Worm (Caenorhabditis elegans) whole organism, young adult: Measurements from ENCODE around the gene ZK930.6.

Source experiments
- B0019.2 ChIP-seq: fragments of 200-800 bp; sonication (Bioruptor generic); conservative IDR thresholded peaks from 2 replicates; pipeline ENCODE4 v1.3.6; 2022; ENCODE audit warnings: missing genetic modification reagents, missing genetic modification characterization, missing compliant biosample characterization
- B0261.1 ChIP-seq: sonication (generic microtip); optimal IDR thresholded peaks from 2 replicates; lab custom pipeline; 2016; ENCODE audit warnings: mild to moderate bottlenecking, missing genetic modification characterization, moderate library complexity, missing compliant biosample characterization
- F10E7.11 ChIP-seq: sonication (generic microtip); optimal IDR thresholded peaks from 2 replicates; lab custom pipeline; 2017; ENCODE audit warnings: mild to moderate bottlenecking, missing genetic modification characterization, moderate library complexity, missing compliant biosample characterization
- F23B12.7 ChIP-seq: sonication (generic microtip); optimal IDR thresholded peaks from 2 replicates; lab custom pipeline; 2017; ENCODE audit warnings: missing genetic modification characterization, mild to moderate bottlenecking, missing compliant biosample characterization, antibody characterized with exemption, moderate library complexity; ENCODE audit not compliant: insufficient read depth
- F39B2.1 ChIP-seq: fragments of 200-800 bp; sonication (Bioruptor generic); IDR thresholded peaks from 2 replicates; pipeline ENCODE4 v1.3.6; 2022; ENCODE audit warnings: missing genetic modification reagents, missing genetic modification characterization, missing compliant biosample characterization
- akir-1 ChIP-seq: fragments of 200-800 bp; sonication (Bioruptor generic); optimal IDR thresholded peaks from 2 replicates; lab custom pipeline; 2018; ENCODE audit warnings: mild to moderate bottlenecking, missing genetic modification characterization, moderate library complexity, missing compliant biosample characterization
- atf-7 ChIP-seq: sonication (generic microtip); optimal IDR thresholded peaks from 2 replicates; lab custom pipeline; 2017; ENCODE audit warnings: mild to moderate bottlenecking, missing genetic modification characterization, missing compliant biosample characterization
- athp-1 ChIP-seq: sonication (generic microtip); optimal IDR thresholded peaks from 2 replicates; lab custom pipeline; 2017; ENCODE audit warnings: mild to moderate bottlenecking, missing genetic modification characterization, missing compliant biosample characterization
- bed-2 ChIP-seq: fragments of 200-800 bp; sonication (Bioruptor generic); IDR thresholded peaks from 2 replicates; pipeline ENCODE4 v1.3.6; 2022; ENCODE audit warnings: missing genetic modification reagents, missing genetic modification characterization, missing compliant biosample characterization
- dox-1 ChIP-seq: fragments of 200-800 bp; sonication (Bioruptor generic); IDR thresholded peaks from 2 replicates; pipeline ENCODE4 v1.3.6; 2022; ENCODE audit warnings: missing genetic modification reagents, missing genetic modification characterization, missing compliant biosample characterization
- dpff-1 ChIP-seq: sonication (generic microtip); optimal IDR thresholded peaks from 2 replicates; lab custom pipeline; 2017; ENCODE audit warnings: mild to moderate bottlenecking, missing genetic modification characterization, missing compliant biosample characterization
- ets-4 ChIP-seq: fragments of 200-800 bp; sonication (Bioruptor generic); optimal IDR thresholded peaks from 2 replicates; lab custom pipeline; 2018; ENCODE audit warnings: mild to moderate bottlenecking, missing genetic modification characterization, missing compliant biosample characterization
- fkh-3 ChIP-seq: sonication (generic microtip); optimal IDR thresholded peaks from 2 replicates; lab custom pipeline; 2016; ENCODE audit warnings: mild to moderate bottlenecking, missing genetic modification characterization, missing compliant biosample characterization
- him-1 ChIP-seq: sonication (generic microtip); optimal IDR thresholded peaks from 2 replicates; lab custom pipeline; 2016; ENCODE audit warnings: missing genotype, missing genetic modification reagents, missing genetic modification characterization, missing compliant biosample characterization
- hlh-26 ChIP-seq: fragments of 200-800 bp; sonication (Bioruptor generic); conservative IDR thresholded peaks from 2 replicates; pipeline ENCODE4 v1.3.6; 2022; ENCODE audit warnings: missing genetic modification reagents, missing genetic modification characterization, missing compliant biosample characterization
- hmg-1.2 ChIP-seq: fragments of 200-800 bp; sonication (Bioruptor generic); IDR thresholded peaks from 2 replicates; pipeline ENCODE4 v1.3.6; 2022; ENCODE audit warnings: missing genetic modification reagents, missing genetic modification characterization, missing compliant biosample characterization
- hrde-1 ChIP-seq: sonication (generic microtip); optimal IDR thresholded peaks from 2 replicates; lab custom pipeline; 2016; ENCODE audit warnings: missing genetic modification characterization, mild to moderate bottlenecking, missing compliant biosample characterization, moderate library complexity, missing genotype, missing genetic modification reagents, borderline replicate concordance
- let-526 ChIP-seq: fragments of 200-800 bp; sonication (Bioruptor generic); IDR thresholded peaks from 2 replicates; pipeline ENCODE4 v1.3.6; 2022; ENCODE audit warnings: missing genetic modification reagents, missing genetic modification characterization, missing compliant biosample characterization
- lin-26 ChIP-seq: fragments of 200-800 bp; sonication (Bioruptor generic); IDR thresholded peaks from 2 replicates; pipeline ENCODE4 v1.3.6; 2022; ENCODE audit warnings: missing genetic modification reagents, missing genetic modification characterization, missing compliant biosample characterization
- lin-35 ChIP-seq, 3 experiments: fragments of 150-350 bp in 2 of 3; sonication (generic microtip) in 1 of 3; optimal IDR thresholded peaks; 2 replicates each; lab custom pipeline; 2014 to 2018; ENCODE audit warnings: missing biosample characterization in 3 of 3, missing genetic modification characterization in 3 of 3, missing genetic modification reagents in 3 of 3
- lsy-27 ChIP-seq: sonication (generic microtip); optimal IDR thresholded peaks from 2 replicates; lab custom pipeline; 2017; ENCODE audit warnings: missing genetic modification characterization, mild to moderate bottlenecking, missing compliant biosample characterization, antibody characterized with exemption, missing genotype, borderline replicate concordance; ENCODE audit not compliant: insufficient read depth
- madf-6 ChIP-seq: fragments of 200-800 bp; sonication (Bioruptor generic); IDR thresholded peaks from 2 replicates; pipeline ENCODE4 v1.3.6; 2022; ENCODE audit warnings: missing genetic modification reagents, missing genetic modification characterization, missing compliant biosample characterization
- mes-4 ChIP-seq: sonication (generic microtip); optimal IDR thresholded peaks from 2 replicates; lab custom pipeline; 2016; ENCODE audit warnings: missing genotype, missing genetic modification characterization, missing compliant biosample characterization
- nfya-2 ChIP-seq: fragments of 200-800 bp; sonication (Bioruptor generic); IDR thresholded peaks from 2 replicates; pipeline ENCODE4 v1.3.6; 2022; ENCODE audit warnings: missing genetic modification reagents, missing genetic modification characterization, missing compliant biosample characterization
- nhr-90 ChIP-seq: sonication (generic microtip); optimal IDR thresholded peaks from 2 replicates; lab custom pipeline; 2016; ENCODE audit warnings: missing genotype, mild to moderate bottlenecking, missing genetic modification characterization, missing compliant biosample characterization
- pbrm-1 ChIP-seq: fragments of 200-800 bp; sonication (Bioruptor generic); IDR thresholded peaks from 2 replicates; pipeline ENCODE4 v1.3.6; 2022; ENCODE audit warnings: missing genetic modification reagents, missing genetic modification characterization, missing compliant biosample characterization
- rcor-1 ChIP-seq: fragments of 200-800 bp; sonication (Bioruptor generic); IDR thresholded peaks from 2 replicates; pipeline ENCODE4 v1.3.6; 2022; ENCODE audit warnings: missing genetic modification reagents, missing genetic modification characterization, missing compliant biosample characterization
- rec-8 ChIP-seq, 2 experiments: sonication (generic microtip); optimal IDR thresholded peaks; 2 replicates each; lab custom pipeline; 2016; ENCODE audit warnings: mild to moderate bottlenecking in 2 of 2, missing genetic modification characterization in 2 of 2, missing genetic modification reagents in 2 of 2, missing genotype in 2 of 2, missing biosample characterization in 1 of 2, missing compliant biosample characterization in 1 of 2, moderate library complexity in 1 of 2
- snpc-4 ChIP-seq, 5 experiments: fragments of 150-350 bp in 1 of 5; sonication (generic microtip) in 4 of 5; optimal IDR thresholded peaks; 2 replicates each; lab custom pipeline; 2014 to 2018; ENCODE audit warnings: missing genetic modification characterization in 5 of 5, missing biosample characterization in 3 of 5, antibody characterized with exemption in 2 of 5, mild to moderate bottlenecking in 2 of 5, missing compliant biosample characterization in 2 of 5, missing genotype in 2 of 5, moderate library complexity in 2 of 5, missing genetic modification reagents in 1 of 5
- somi-1 ChIP-seq: fragments of 200-800 bp; sonication (Bioruptor generic); optimal IDR thresholded peaks from 2 replicates; lab custom pipeline; 2018; ENCODE audit warnings: mild to moderate bottlenecking, missing genetic modification characterization, missing compliant biosample characterization
- unc-130 ChIP-seq: sonication (generic microtip); optimal IDR thresholded peaks from 2 replicates; lab custom pipeline; 2016; ENCODE audit warnings: missing genetic modification reagents, missing genetic modification characterization, missing compliant biosample characterization
- unc-62 ChIP-seq: fragments of 150-350 bp; optimal IDR thresholded peaks from 2 replicates; lab custom pipeline; 2014; ENCODE audit warnings: missing biosample characterization, missing genetic modification reagents, missing genetic modification characterization
- xnd-1 ChIP-seq: sonication (generic microtip); optimal IDR thresholded peaks from 2 replicates; lab custom pipeline; 2016; ENCODE audit warnings: missing genotype, missing genetic modification reagents, missing genetic modification characterization, missing compliant biosample characterization
- zfh-2 ChIP-seq: fragments of 200-800 bp; sonication (Bioruptor generic); conservative IDR thresholded peaks from 2 replicates; pipeline ENCODE4 v1.3.6; 2022; ENCODE audit warnings: missing genetic modification reagents, missing genetic modification characterization, missing compliant biosample characterization
- ztf-25 ChIP-seq: fragments of 200-800 bp; sonication (Bioruptor generic); IDR thresholded peaks from 2 replicates; pipeline ENCODE4 v1.3.6; 2022; ENCODE audit warnings: missing genetic modification reagents, missing genetic modification characterization, missing compliant biosample characterization

ZK930.6 gene

ce11 chrII:11880456-11881353 lies 3.0 kb upstream of the ZK930.6 start (continued):
- TF ChIP-seq hrde-1 (tag; lab: Kevin White, UChicago) (peak; percentile 97), unc-130 (GFP tag; lab: Kevin White, UChicago) (peak; percentile 84), xnd-1 (tag; lab: Kevin White, UChicago) (peak; percentile 44), F39B2.1 (GFP tag; lab: Robert Waterston, UW) (0 out of 2 replicates have a peak, but pooled peaks have one; percentile 32), nfya-2 (GFP tag; lab: Robert Waterston, UW) (peak; percentile 91), atf-7 (tag; lab: Kevin White, UChicago) (peak; percentile 35), lsy-27 (no peak), nhr-90 (peak; percentile 23), hlh-26 (no peak)

- TF ChIP-seq snpc-4 (GFP tag; optimal IDR thresholded peaks at IDR 0.05; lab: Kevin White, UChicago) (no peak), snpc-4 (tag; optimal IDR thresholded peaks at IDR 0.05; lab: Kevin White, UChicago) (no peak), unc-62 (GFP tag; lab: Kevin White, UChicago) (no peak), nhr-90 (no peak), zfh-2 (GFP tag; lab: Robert Waterston, UW) (no peak), B0019.2 (GFP tag; lab: Robert Waterston, UW) (no peak), F10E7.11 (no peak), madf-6 (GFP tag; lab: Robert Waterston, UW) (no peak), dpff-1 (tag; lab: Kevin White, UChicago) (no peak)
- TF ChIP-seq, all 124 proteins: peak for 0
Observed at ce11 chrII:11887724-11888123, 4.0 kb downstream of the ZK930.6 start.

- no peak for TF ChIP-seq athp-1 (tag; lab: Kevin White, UChicago)
- TF ChIP-seq lin-35 (GFP tag; optimal IDR thresholded peaks at IDR 0.05; lab: Kevin White, UChicago): no peak
- no peak for TF ChIP-seq B0261.1
- no peak for TF ChIP-seq pbrm-1 (GFP tag; lab: Robert Waterston, UW)
- no peak for TF ChIP-seq akir-1 (GFP tag; lab: Kevin White, UChicago)
- TF ChIP-seq ets-4: no peak
- no peak for TF ChIP-seq fkh-3
- TF ChIP-seq rcor-1: no peak
- TF ChIP-seq rec-8 (tag; optimal IDR thresholded peaks at IDR 0.05; lab: Kevin White, UChicago): no peak
- TF ChIP-seq mes-4 (tag; lab: Kevin White, UChicago): no peak
- TF ChIP-seq him-1 (tag; lab: Kevin White, UChicago): no peak
Observed at ce11 chrII:11888150-11888549, 4.4 kb downstream of the ZK930.6 start.

ce11 chrII:11889420-11890075 lies 5.8 kb downstream of the ZK930.6 start:
- TF ChIP-seq dox-1 (GFP tag; lab: Robert Waterston, UW): no peak
- 0 out of 2 replicates have a peak, but pooled peaks have one; percentile 37 for TF ChIP-seq ztf-25 (GFP tag; lab: Robert Waterston, UW)
- TF ChIP-seq hmg-1.2 (GFP tag; lab: Robert Waterston, UW): peak; percentile 51; the same call in 1 of the 2 replicates
- TF ChIP-seq F23B12.7: no peak
- no peak for TF ChIP-seq bed-2
- no peak for TF ChIP-seq somi-1 (GFP tag; lab: Kevin White, UChicago)
- TF ChIP-seq zfh-2 (GFP tag; lab: Robert Waterston, UW): peak; percentile 57
- TF ChIP-seq let-526 (GFP tag; lab: Robert Waterston, UW): no peak
- TF ChIP-seq lin-26: peak; percentile 65
